Fruit fly (Drosophila melanogaster) whole organism, prepupa: ENCODE results near the gene Pus1.

Experiments used
- CG10631 ChIP-seq: fragments of 200-800 bp; sonication (Bioruptor generic); optimal IDR thresholded peaks from 2 replicates; lab custom pipeline; 2016; ENCODE audit warnings: missing biosample characterization, missing genetic modification characterization
- CG10669 ChIP-seq: fragments of 200-800 bp; sonication (Bioruptor generic); optimal IDR thresholded peaks from 3 replicates; lab custom pipeline; 2018; ENCODE audit warnings: missing biosample characterization, mild to moderate bottlenecking, missing genetic modification characterization, moderate library complexity
- CG11294 ChIP-seq: fragments of 200-800 bp; sonication (Bioruptor generic); IDR thresholded peaks from 2 replicates; pipeline ENCODE4 v1.3.6; 2022; ENCODE audit warnings: missing biosample characterization, missing genetic modification characterization
- CG11762 ChIP-seq: fragments of 200-800 bp; sonication (Bioruptor generic); optimal IDR thresholded peaks from 3 replicates; lab custom pipeline; 2016; ENCODE audit warnings: missing biosample characterization, missing genetic modification characterization; ENCODE audit not compliant: insufficient read depth
- CG11902 ChIP-seq: fragments of 200-800 bp; sonication (Bioruptor generic); optimal IDR thresholded peaks from 3 replicates; lab custom pipeline; 2016; ENCODE audit warnings: missing biosample characterization, missing genetic modification characterization
- CG15336 ChIP-seq: fragments of 200-800 bp; sonication (Bioruptor generic); IDR thresholded peaks from 2 replicates; pipeline ENCODE4 v1.3.6; 2022; ENCODE audit warnings: missing biosample characterization, missing genetic modification characterization
- CG1621 ChIP-seq: fragments of 200-800 bp; sonication (Bioruptor generic); optimal IDR thresholded peaks from 3 replicates; lab custom pipeline; 2018; ENCODE audit warnings: missing biosample characterization, mild to moderate bottlenecking, missing genetic modification characterization
- CG16779 ChIP-seq: fragments of 200-800 bp; sonication (Bioruptor generic); optimal IDR thresholded peaks from 3 replicates; lab custom pipeline; 2017; ENCODE audit warnings: missing biosample characterization, mild to moderate bottlenecking, missing genetic modification characterization
- CG31627 ChIP-seq: fragments of 200-800 bp; sonication (Bioruptor generic); optimal IDR thresholded peaks from 3 replicates; lab custom pipeline; 2016; ENCODE audit warnings: missing biosample characterization, missing genetic modification characterization
- CG32006 ChIP-seq: fragments of 200-800 bp; sonication (Bioruptor generic); optimal IDR thresholded peaks from 3 replicates; lab custom pipeline; 2017; ENCODE audit warnings: missing biosample characterization, mild to moderate bottlenecking, missing genetic modification characterization
- CG34406 ChIP-seq: fragments of 200-800 bp; sonication (Bioruptor generic); optimal IDR thresholded peaks from 3 replicates; lab custom pipeline; 2016; ENCODE audit warnings: missing biosample characterization, missing genetic modification characterization
- CG3919 ChIP-seq: fragments of 200-800 bp; sonication (Bioruptor generic); optimal IDR thresholded peaks from 3 replicates; lab custom pipeline; 2016; ENCODE audit warnings: missing biosample characterization, missing genetic modification characterization
- CG6163 ChIP-seq: fragments of 200-800 bp; sonication (Bioruptor generic); IDR thresholded peaks from 3 replicates; pipeline ENCODE4 v1.3.6; 2022; ENCODE audit warnings: missing biosample characterization, missing genetic modification characterization
- CG6276 ChIP-seq: fragments of 200-800 bp; sonication (Bioruptor generic); optimal IDR thresholded peaks from 2 replicates; lab custom pipeline; 2017; ENCODE audit warnings: missing biosample characterization, mild to moderate bottlenecking, missing genetic modification characterization
- CG6792 ChIP-seq: fragments of 200-800 bp; sonication (Bioruptor generic); optimal IDR thresholded peaks from 3 replicates; lab custom pipeline; 2016; ENCODE audit warnings: missing biosample characterization, missing genetic modification characterization
- CG6808 ChIP-seq: fragments of 200-800 bp; sonication (Bioruptor generic); optimal IDR thresholded peaks from 3 replicates; lab custom pipeline; 2017; ENCODE audit warnings: missing biosample characterization, missing genetic modification characterization, mild to moderate bottlenecking, moderate library complexity, missing genetic modification reagents
- CG7368 ChIP-seq: fragments of 200-800 bp; sonication (Bioruptor generic); optimal IDR thresholded peaks from 3 replicates; lab custom pipeline; 2016; ENCODE audit warnings: missing biosample characterization, missing genetic modification characterization
- CG8119 ChIP-seq: fragments of 200-800 bp; sonication (Bioruptor generic); IDR thresholded peaks from 3 replicates; pipeline ENCODE4 v1.3.6; 2022; ENCODE audit warnings: missing biosample characterization, missing genetic modification characterization
- CG8319 ChIP-seq: fragments of 200-800 bp; sonication (Bioruptor generic); optimal IDR thresholded peaks from 3 replicates; lab custom pipeline; 2016; ENCODE audit warnings: missing biosample characterization, missing genetic modification characterization
- CG8632 ChIP-seq: fragments of 200-800 bp; sonication (Bioruptor generic); optimal IDR thresholded peaks from 3 replicates; lab custom pipeline; 2016; ENCODE audit warnings: missing biosample characterization, missing genetic modification characterization
- Eip75B ChIP-seq: fragments of 200-800 bp; sonication (Bioruptor generic); optimal IDR thresholded peaks from 3 replicates; lab custom pipeline; 2016; ENCODE audit warnings: missing biosample characterization, missing genetic modification characterization
- Eip78C ChIP-seq: fragments of 200-800 bp; sonication (Bioruptor generic); peaks from one replicate; lab custom pipeline; 2016; ENCODE audit warnings: missing biosample characterization, missing genetic modification characterization
- Eip93F ChIP-seq: fragments of 200-800 bp; sonication (Bioruptor generic); optimal IDR thresholded peaks from 2 replicates; lab custom pipeline; 2016; ENCODE audit warnings: missing biosample characterization, mild to moderate bottlenecking, missing genetic modification characterization
- Ets21C ChIP-seq: fragments of 200-800 bp; sonication (Bioruptor generic); optimal IDR thresholded peaks from 3 replicates; lab custom pipeline; 2016; ENCODE audit warnings: missing biosample characterization, missing genetic modification characterization
- Ets96B ChIP-seq: fragments of 200-800 bp; optimal IDR thresholded peaks from 2 replicates; lab custom pipeline; 2019; ENCODE audit warnings: missing biosample characterization, mild to moderate bottlenecking, missing genetic modification characterization, moderate library complexity
- Gug ChIP-seq: fragments of 200-800 bp; sonication (Bioruptor generic); IDR thresholded peaks from 2 replicates; pipeline ENCODE4 v1.3.6; 2022; ENCODE audit warnings: missing biosample characterization, missing genetic modification characterization
- Hr38 ChIP-seq: sonication (Bioruptor generic); optimal IDR thresholded peaks from 2 replicates; lab custom pipeline; 2016; ENCODE audit warnings: missing biosample characterization, missing genetic modification characterization
- Hr39 ChIP-seq: fragments of 200-800 bp; sonication (Bioruptor generic); optimal IDR thresholded peaks from 2 replicates; lab custom pipeline; 2016; ENCODE audit warnings: missing biosample characterization, missing genetic modification characterization
- Hr4 ChIP-seq: fragments of 200-800 bp; sonication (Bioruptor generic); optimal IDR thresholded peaks from 3 replicates; lab custom pipeline; 2016; ENCODE audit warnings: missing biosample characterization, missing genetic modification characterization
- Lpt ChIP-seq: fragments of 200-800 bp; sonication (Bioruptor generic); optimal IDR thresholded peaks from 3 replicates; lab custom pipeline; 2016; ENCODE audit warnings: missing biosample characterization, missing genetic modification characterization
- Met ChIP-seq: fragments of 200-800 bp; sonication (Bioruptor generic); optimal IDR thresholded peaks from 3 replicates; lab custom pipeline; 2016; ENCODE audit warnings: missing biosample characterization, missing genetic modification characterization
- OdsH ChIP-seq: fragments of 200-800 bp; sonication (Bioruptor generic); optimal IDR thresholded peaks from 3 replicates; lab custom pipeline; 2016; ENCODE audit warnings: missing biosample characterization, missing genetic modification characterization
- Smox ChIP-seq: fragments of 200-800 bp; sonication (Bioruptor generic); optimal IDR thresholded peaks from 3 replicates; lab custom pipeline; 2016; ENCODE audit warnings: missing biosample characterization, missing genetic modification characterization
- Sox102F ChIP-seq: fragments of 200-800 bp; sonication (Bioruptor generic); optimal IDR thresholded peaks from 2 replicates; lab custom pipeline; 2016; ENCODE audit warnings: missing biosample characterization, mild to moderate bottlenecking, missing genetic modification characterization
- Sox14 ChIP-seq: fragments of 200-800 bp; sonication (Bioruptor generic); optimal IDR thresholded peaks from 3 replicates; lab custom pipeline; 2016; ENCODE audit warnings: missing biosample characterization, missing genetic modification characterization
- achi ChIP-seq: fragments of 200-800 bp; sonication (Bioruptor generic); optimal IDR thresholded peaks from 3 replicates; lab custom pipeline; 2016; ENCODE audit warnings: missing biosample characterization, missing genetic modification characterization
- cyc ChIP-seq: fragments of 200-800 bp; sonication (Bioruptor generic); optimal IDR thresholded peaks from 3 replicates; lab custom pipeline; 2016; ENCODE audit warnings: missing biosample characterization, missing genetic modification characterization
- dac ChIP-seq: fragments of 200-800 bp; sonication (Bioruptor generic); optimal IDR thresholded peaks from 2 replicates; lab custom pipeline; 2017; ENCODE audit warnings: missing biosample characterization, mild to moderate bottlenecking, missing genetic modification characterization
- dsx ChIP-seq: fragments of 200-800 bp; optimal IDR thresholded peaks from 3 replicates; lab custom pipeline; 2019; ENCODE audit warnings: missing biosample characterization, mild to moderate bottlenecking, missing genetic modification characterization, moderate library complexity; ENCODE audit not compliant: poor library complexity, severe bottlenecking
- esn ChIP-seq: fragments of 200-800 bp; sonication (Bioruptor generic); optimal IDR thresholded peaks from 2 replicates; lab custom pipeline; 2016; ENCODE audit warnings: missing biosample characterization, mild to moderate bottlenecking, missing genetic modification characterization, moderate library complexity
- fd59A ChIP-seq: fragments of 200-800 bp; sonication (Bioruptor generic); optimal IDR thresholded peaks from 2 replicates; lab custom pipeline; 2017; ENCODE audit warnings: missing biosample characterization, mild to moderate bottlenecking, missing genetic modification characterization, missing genetic modification reagents
- fd85E ChIP-seq: fragments of 200-800 bp; sonication (Bioruptor generic); optimal IDR thresholded peaks from 3 replicates; lab custom pipeline; 2016; ENCODE audit warnings: missing biosample characterization, missing genetic modification characterization
- fkh ChIP-seq: fragments of 200-800 bp; sonication (Bioruptor generic); optimal IDR thresholded peaks from 3 replicates; lab custom pipeline; 2017; ENCODE audit warnings: missing biosample characterization, mild to moderate bottlenecking, missing genetic modification characterization, moderate library complexity
- lz ChIP-seq: fragments of 200-800 bp; sonication (Bioruptor generic); optimal IDR thresholded peaks from 3 replicates; lab custom pipeline; 2016; ENCODE audit warnings: missing biosample characterization, missing genetic modification characterization
- pdm3 ChIP-seq: fragments of 200-800 bp; sonication (Bioruptor generic); optimal IDR thresholded peaks from 3 replicates; lab custom pipeline; 2016; ENCODE audit warnings: missing biosample characterization, missing genetic modification characterization
- salr ChIP-seq, 2 experiments: fragments of 200-800 bp; sonication (Bioruptor generic); optimal IDR thresholded peaks; 3 replicates each; lab custom pipeline; 2016 to 2018; ENCODE audit warnings: missing biosample characterization in 2 of 2, missing genetic modification characterization in 2 of 2, mild to moderate bottlenecking in 1 of 2
- ss ChIP-seq, 2 experiments: fragments of 200-800 bp; sonication (Bioruptor generic); optimal IDR thresholded peaks; 2 replicates in 1 of 2; 3 replicates in 1 of 2; lab custom pipeline; 2017 to 2018; ENCODE audit warnings: mild to moderate bottlenecking in 2 of 2, missing biosample characterization in 2 of 2, missing genetic modification characterization in 2 of 2, moderate library complexity in 1 of 2
- svp ChIP-seq: fragments of 200-800 bp; sonication (Bioruptor generic); peaks from one replicate; lab custom pipeline; 2016; ENCODE audit warnings: missing biosample characterization, missing genetic modification characterization
- topi ChIP-seq: fragments of 200-800 bp; sonication (Bioruptor generic); optimal IDR thresholded peaks from 3 replicates; lab custom pipeline; 2016; ENCODE audit warnings: missing biosample characterization, missing genetic modification characterization
- vri ChIP-seq: fragments of 200-800 bp; sonication (Bioruptor generic); optimal IDR thresholded peaks from 3 replicates; lab custom pipeline; 2016; ENCODE audit warnings: missing biosample characterization, mild to moderate bottlenecking, missing genetic modification characterization

Gene Pus1

DNA sequence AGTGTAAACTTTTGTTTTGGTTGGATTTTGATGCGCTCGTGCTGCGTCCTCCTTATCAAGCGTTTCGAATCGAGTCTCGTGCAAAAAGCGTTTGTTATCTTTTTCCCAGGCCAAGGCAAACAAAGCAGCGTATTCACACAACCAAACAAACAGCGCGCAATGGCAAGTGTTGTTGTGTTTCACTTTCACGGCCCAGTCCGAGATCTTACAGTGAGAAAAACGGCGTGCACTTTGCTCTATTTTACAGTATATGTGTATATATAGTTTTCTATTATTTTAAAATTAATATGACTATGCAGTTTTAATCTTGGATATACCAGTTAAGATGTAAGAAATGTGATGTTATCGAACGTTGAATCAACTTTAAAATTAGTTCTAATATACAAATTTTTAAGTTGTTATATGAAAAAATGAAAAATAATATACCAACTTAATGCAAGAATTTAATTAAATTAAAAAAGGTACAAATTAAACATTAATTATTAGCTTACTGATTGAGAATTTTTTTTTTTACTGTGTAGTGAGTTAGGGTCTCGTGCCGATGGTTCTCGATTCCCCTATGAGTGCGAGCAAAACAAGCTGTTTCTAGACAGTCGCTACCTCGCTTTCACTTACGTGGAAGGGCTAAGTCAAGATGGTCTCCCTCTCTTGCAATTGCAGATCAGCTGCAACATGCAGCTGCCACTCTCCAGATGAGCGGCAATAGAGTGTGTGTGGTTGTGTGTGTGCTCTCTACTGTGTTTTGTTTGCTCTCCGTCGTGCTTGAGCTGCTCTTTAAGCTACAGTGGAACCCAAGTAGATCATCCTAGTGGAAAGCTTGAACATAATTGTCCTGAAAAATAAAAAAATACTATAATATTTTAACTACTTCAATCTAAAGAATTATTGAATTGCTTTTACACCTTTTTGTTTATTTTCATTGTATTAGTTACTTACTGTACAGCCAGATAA is 2.0 kb upstream of the Pus1 start:
- TF ChIP-seq achi (GFP tag; lab: Kevin White, UChicago): peak; percentile 90
- peak; percentile 94 for TF ChIP-seq CG8119 (GFP tag; lab: Robert Waterston, UW)
- peak; percentile 42 for TF ChIP-seq CG31627 (GFP tag; lab: Kevin White, UChicago)
- TF ChIP-seq cyc (GFP tag; lab: Kevin White, UChicago): peak; percentile 74
- TF ChIP-seq CG11294 (GFP tag; lab: Robert Waterston, UW): peak; percentile 62; the same call in 1 of the 2 replicates
- peak; percentile 65 for TF ChIP-seq Met (GFP tag; lab: Kevin White, UChicago)
- peak; percentile 95 for TF ChIP-seq CG15336 (GFP tag; lab: Robert Waterston, UW)
- peak; percentile 85 for TF ChIP-seq CG10669 (GFP tag; lab: Kevin White, UChicago)
- peak; percentile 63 for TF ChIP-seq Hr4 (GFP tag; lab: Kevin White, UChicago)
- TF ChIP-seq fkh (GFP tag; lab: Kevin White, UChicago): peak; percentile 73
- TF ChIP-seq CG3919 (GFP tag; lab: Kevin White, UChicago): peak; percentile 91
- peak; percentile 88 for TF ChIP-seq CG6792 (GFP tag; lab: Kevin White, UChicago)
- peak; percentile 78 for TF ChIP-seq Sox14 (GFP tag; lab: Kevin White, UChicago)
- peak; percentile 68 for TF ChIP-seq Smox (GFP tag; lab: Kevin White, UChicago)
- peak; percentile 68 for TF ChIP-seq pdm3 (GFP tag; lab: Kevin White, UChicago)
- TF ChIP-seq lz (GFP tag; lab: Kevin White, UChicago): peak; percentile 68
- TF ChIP-seq CG6163: peak; percentile 84
- peak; percentile 69 for TF ChIP-seq fd85E (GFP tag; lab: Kevin White, UChicago)
- TF ChIP-seq ss (GFP tag; optimal IDR thresholded peaks at IDR 0.05; lab: Kevin White, UChicago): peak; percentile 92 to 94
- TF ChIP-seq Eip78C: peak; percentile 98
- peak; percentile 92 for TF ChIP-seq CG8632 (GFP tag; lab: Kevin White, UChicago)
- peak; percentile 91 for TF ChIP-seq Lpt
- TF ChIP-seq CG6808 (GFP tag; lab: Kevin White, UChicago): peak; percentile 91
- TF ChIP-seq Hr39 (GFP tag; lab: Kevin White, UChicago): peak; percentile 49
- peak; percentile 31 for TF ChIP-seq Ets21C
- peak; percentile 85 for TF ChIP-seq svp (GFP tag; lab: Kevin White, UChicago)
- TF ChIP-seq CG10631 (GFP tag; lab: Kevin White, UChicago): peak; percentile 95
- peak; percentile 69 for TF ChIP-seq CG6276 (GFP tag; lab: Kevin White, UChicago)
- TF ChIP-seq topi (GFP tag; lab: Kevin White, UChicago): peak; percentile 77
- TF ChIP-seq CG16779 (tag; lab: Kevin White, UChicago): peak; percentile 89
- TF ChIP-seq CG32006 (GFP tag; lab: Kevin White, UChicago): peak; percentile 91
- peak; percentile 89 for TF ChIP-seq OdsH
- TF ChIP-seq dsx: peak; percentile 93
- TF ChIP-seq CG1621 (tag; lab: Kevin White, UChicago): peak; percentile 65
- TF ChIP-seq CG11902 (GFP tag; lab: Kevin White, UChicago): peak; percentile 73
- peak; percentile 70 for TF ChIP-seq dac (GFP tag; lab: Kevin White, UChicago)
- peak; percentile 35 to 91 for TF ChIP-seq salr (GFP tag; optimal IDR thresholded peaks at IDR 0.05; lab: Kevin White, UChicago)
- peak; percentile 78 for TF ChIP-seq CG7368
- peak; percentile 86 for TF ChIP-seq esn (GFP tag; lab: Kevin White, UChicago)
- TF ChIP-seq CG8319 (GFP tag; lab: Kevin White, UChicago): peak; percentile 59
- TF ChIP-seq Sox102F (GFP tag; lab: Kevin White, UChicago): peak; percentile 65
- peak; percentile 74 for TF ChIP-seq Gug (GFP tag; lab: Robert Waterston, UW)
- no peak for TF ChIP-seq Hr38
- peak; percentile 93 for TF ChIP-seq CG34406 (GFP tag; lab: Kevin White, UChicago)
- peak; percentile 80 for TF ChIP-seq fd59A (GFP tag; lab: Kevin White, UChicago)
- TF ChIP-seq Ets96B (tag; lab: Kevin White, UChicago): peak; percentile 95
- peak; percentile 67 for TF ChIP-seq Eip93F (GFP tag; lab: Kevin White, UChicago)
- peak; percentile 82 for TF ChIP-seq CG11762
- peak; percentile 72 for TF ChIP-seq Eip75B (GFP tag; lab: Kevin White, UChicago)
- peak; percentile 54 for TF ChIP-seq vri (GFP tag; lab: Kevin White, UChicago)
